Fruit fly (Drosophila melanogaster) whole organism, embryonic: ENCODE measurements around the gene CG32436.

Source experiments
- Atf3 ChIP-seq: fragments of 200-800 bp; sonication (Bioruptor generic); optimal IDR thresholded peaks from 3 replicates; lab custom pipeline; 2016; ENCODE audit warnings: missing biosample characterization, missing genetic modification characterization
- BEAF-32 ChIP-seq: fragments of 200-800 bp; sonication (Bioruptor generic); optimal IDR thresholded peaks from 3 replicates; lab custom pipeline; 2017; ENCODE audit warnings: missing biosample characterization, missing genetic modification characterization, mild to moderate bottlenecking, moderate library complexity, missing genetic modification reagents
- Blimp-1 ChIP-seq: fragments of 200-800 bp; sonication (Bioruptor generic); optimal IDR thresholded peaks from 3 replicates; lab custom pipeline; 2018; ENCODE audit warnings: missing biosample characterization, missing genetic modification characterization, mild to moderate bottlenecking, moderate library complexity, missing genetic modification reagents
- CG10267 ChIP-seq: fragments of 200-800 bp; sonication (Bioruptor generic); optimal IDR thresholded peaks from 2 replicates; lab custom pipeline; 2018; ENCODE audit warnings: missing biosample characterization, mild to moderate bottlenecking, missing genetic modification characterization, moderate library complexity
- CG10274 ChIP-seq: fragments of 200-800 bp; sonication (Bioruptor generic); optimal IDR thresholded peaks from 3 replicates; lab custom pipeline; 2017; ENCODE audit warnings: missing biosample characterization, mild to moderate bottlenecking, missing genetic modification characterization
- CG11247 ChIP-seq: fragments of 200-800 bp; sonication (Bioruptor generic); IDR thresholded peaks from 2 replicates; pipeline ENCODE4 v1.3.6; 2022; ENCODE audit warnings: missing biosample characterization, missing genetic modification characterization
- CG11560 ChIP-seq: fragments of 200-800 bp; sonication (Bioruptor generic); IDR thresholded peaks from 3 replicates; pipeline ENCODE4 v1.3.6; 2022; ENCODE audit warnings: missing biosample characterization, missing genetic modification characterization
- CG11695 ChIP-seq: fragments of 200-800 bp; sonication (Bioruptor generic); IDR thresholded peaks from 3 replicates; pipeline ENCODE4 v1.3.6; 2022; ENCODE audit warnings: missing biosample characterization, missing genetic modification characterization
- CG12219 ChIP-seq: fragments of 200-800 bp; sonication (Bioruptor generic); optimal IDR thresholded peaks from 3 replicates; lab custom pipeline; 2018; ENCODE audit warnings: missing biosample characterization, mild to moderate bottlenecking, missing genetic modification characterization
- CG13775 ChIP-seq: fragments of 200-800 bp; sonication (Bioruptor generic); optimal IDR thresholded peaks from 3 replicates; lab custom pipeline; 2017; ENCODE audit warnings: missing biosample characterization, mild to moderate bottlenecking, missing genetic modification characterization
- CG14667 ChIP-seq: fragments of 200-800 bp; sonication (Bioruptor generic); IDR thresholded peaks from 2 replicates; pipeline ENCODE4 v1.3.6; 2022; ENCODE audit warnings: missing biosample characterization, missing genetic modification characterization
- CG17186 ChIP-seq: fragments of 200-800 bp; sonication (Bioruptor generic); optimal IDR thresholded peaks from 3 replicates; lab custom pipeline; 2017; ENCODE audit warnings: missing biosample characterization, missing genetic modification reagents, missing genetic modification characterization
- CG31365 ChIP-seq: fragments of 200-800 bp; sonication (Bioruptor generic); optimal IDR thresholded peaks from 2 replicates; lab custom pipeline; 2018; ENCODE audit warnings: missing biosample characterization, mild to moderate bottlenecking, missing genetic modification characterization
- CG7271 ChIP-seq: fragments of 200-800 bp; sonication (Bioruptor generic); optimal IDR thresholded peaks from 2 replicates; lab custom pipeline; 2018; ENCODE audit warnings: missing biosample characterization, mild to moderate bottlenecking, missing genetic modification characterization, moderate library complexity
- CG9727 ChIP-seq: fragments of 200-800 bp; sonication (Bioruptor generic); optimal IDR thresholded peaks from 3 replicates; lab custom pipeline; 2017; ENCODE audit warnings: missing biosample characterization, mild to moderate bottlenecking, missing genetic modification characterization
- CrebB ChIP-seq: fragments of 200-800 bp; sonication (Bioruptor generic); optimal IDR thresholded peaks from 3 replicates; lab custom pipeline; 2018; ENCODE audit warnings: missing biosample characterization, mild to moderate bottlenecking, missing genetic modification characterization
- Deaf1 ChIP-seq: fragments of 200-800 bp; optimal IDR thresholded peaks from 3 replicates; lab custom pipeline; 2019; ENCODE audit warnings: missing biosample characterization, mild to moderate bottlenecking, missing genetic modification characterization, moderate library complexity
- Fer3 ChIP-seq: fragments of 200-800 bp; sonication (Bioruptor generic); optimal IDR thresholded peaks from 2 replicates; lab custom pipeline; 2018; ENCODE audit warnings: missing biosample characterization, mild to moderate bottlenecking, missing genetic modification characterization, moderate library complexity
- HLH4C ChIP-seq: fragments of 200-800 bp; sonication (Bioruptor generic); IDR thresholded peaks from 3 replicates; pipeline ENCODE4 v1.3.6; 2022; ENCODE audit warnings: missing biosample characterization, missing genetic modification characterization; ENCODE audit not compliant: partially characterized antibody
- HmgD ChIP-seq: fragments of 200-800 bp; sonication (Bioruptor generic); optimal IDR thresholded peaks from 3 replicates; lab custom pipeline; 2016; ENCODE audit warnings: missing biosample characterization, missing genetic modification characterization
- HmgZ ChIP-seq: fragments of 200-800 bp; sonication (Bioruptor generic); optimal IDR thresholded peaks from 2 replicates; lab custom pipeline; 2018; ENCODE audit warnings: missing biosample characterization, mild to moderate bottlenecking, missing genetic modification characterization
- Hr3 ChIP-seq: fragments of 200-800 bp; sonication (Bioruptor generic); optimal IDR thresholded peaks from 3 replicates; lab custom pipeline; 2016; ENCODE audit warnings: missing biosample characterization, missing genetic modification characterization
- Hr39 ChIP-seq: fragments of >200 bp; optimal IDR thresholded peaks from 2 replicates; lab custom pipeline; 2017
- Lim3 ChIP-seq: fragments of 200-800 bp; sonication (Bioruptor generic); IDR thresholded peaks from 2 replicates; pipeline ENCODE4 v1.3.6; 2022; ENCODE audit warnings: missing biosample characterization, missing genetic modification characterization
- NC2β ChIP-seq: fragments of 200-800 bp; sonication (Bioruptor generic); optimal IDR thresholded peaks from 2 replicates; lab custom pipeline; 2016; ENCODE audit warnings: missing biosample characterization, missing genetic modification characterization
- Neu2 ChIP-seq: fragments of 200-800 bp; sonication (Bioruptor generic); optimal IDR thresholded peaks from 3 replicates; lab custom pipeline; 2016; ENCODE audit warnings: missing biosample characterization, missing genetic modification characterization, borderline replicate concordance
- Oli ChIP-seq: fragments of 200-800 bp; sonication (Bioruptor generic); optimal IDR thresholded peaks from 2 replicates; lab custom pipeline; 2018; ENCODE audit warnings: missing biosample characterization, mild to moderate bottlenecking, missing genetic modification characterization, moderate library complexity
- Optix ChIP-seq: fragments of 200-800 bp; sonication (Bioruptor generic); IDR thresholded peaks from 3 replicates; pipeline ENCODE4 v1.3.6; 2022; ENCODE audit warnings: missing biosample characterization, missing genetic modification characterization
- PHDP ChIP-seq: fragments of 200-800 bp; sonication (Bioruptor generic); optimal IDR thresholded peaks from 3 replicates; lab custom pipeline; 2018; ENCODE audit warnings: missing biosample characterization, mild to moderate bottlenecking, missing genetic modification characterization, moderate library complexity
- Poxn ChIP-seq: fragments of 200-800 bp; sonication (Bioruptor generic); IDR thresholded peaks from 2 replicates; pipeline ENCODE4 v1.3.6; 2022; ENCODE audit warnings: missing biosample characterization, missing genetic modification characterization
- Ravus ChIP-seq: fragments of 200-800 bp; sonication (Bioruptor generic); IDR thresholded peaks from 2 replicates; pipeline ENCODE4 v1.3.6; 2022; ENCODE audit warnings: missing biosample characterization, missing genetic modification characterization
- Sox102F ChIP-seq: fragments of 200-800 bp; sonication (Bioruptor generic); optimal IDR thresholded peaks from 2 replicates; lab custom pipeline; 2018; ENCODE audit warnings: missing biosample characterization, mild to moderate bottlenecking, missing genetic modification characterization, moderate library complexity
- Sry-β ChIP-seq: fragments of 200-800 bp; sonication (Bioruptor generic); optimal IDR thresholded peaks from 2 replicates; lab custom pipeline; 2018; ENCODE audit warnings: missing biosample characterization, mild to moderate bottlenecking, missing genetic modification characterization, moderate library complexity
- amos ChIP-seq: fragments of 200-800 bp; sonication (Bioruptor generic); IDR thresholded peaks from 2 replicates; pipeline ENCODE4 v1.3.6; 2022; ENCODE audit warnings: missing biosample characterization, missing genetic modification characterization; ENCODE audit not compliant: partially characterized antibody
- crc ChIP-seq: fragments of 200-800 bp; sonication (Bioruptor generic); optimal IDR thresholded peaks from 2 replicates; lab custom pipeline; 2016; ENCODE audit warnings: missing biosample characterization, missing genetic modification characterization
- dan ChIP-seq: fragments of 200-800 bp; sonication (Bioruptor generic); IDR thresholded peaks from 2 replicates; pipeline ENCODE4 v1.3.6; 2022; ENCODE audit warnings: missing biosample characterization, missing genetic modification characterization
- danr ChIP-seq: fragments of 200-800 bp; sonication (Bioruptor generic); IDR thresholded peaks from 2 replicates; pipeline ENCODE4 v1.3.6; 2022; ENCODE audit warnings: missing biosample characterization, missing genetic modification characterization
- dimm ChIP-seq: fragments of 200-800 bp; sonication (Bioruptor generic); IDR thresholded peaks from 2 replicates; pipeline ENCODE4 v1.3.6; 2022; ENCODE audit warnings: missing biosample characterization, missing genetic modification characterization
- fd3F ChIP-seq: fragments of 200-800 bp; sonication (Bioruptor generic); optimal IDR thresholded peaks from 2 replicates; lab custom pipeline; 2018; ENCODE audit warnings: missing biosample characterization, mild to moderate bottlenecking, missing genetic modification characterization, moderate library complexity
- gce ChIP-seq: fragments of 200-800 bp; sonication (Bioruptor generic); IDR thresholded peaks from 3 replicates; pipeline ENCODE4 v1.3.6; 2022; ENCODE audit warnings: missing biosample characterization, missing genetic modification characterization
- insv ChIP-seq, 2 experiments: fragments of 200-800 bp; sonication (Bioruptor generic); optimal IDR thresholded peaks; 3 replicates each; lab custom pipeline; 2016 to 2018; ENCODE audit warnings: missing biosample characterization in 2 of 2, missing genetic modification characterization in 2 of 2
- inv ChIP-seq: fragments of 200-800 bp; sonication (Bioruptor generic); IDR thresholded peaks from 2 replicates; pipeline ENCODE4 v1.3.6; 2022; ENCODE audit warnings: missing biosample characterization, missing genetic modification characterization; ENCODE audit not compliant: partially characterized antibody
- klu ChIP-seq: fragments of 200-800 bp; sonication (Bioruptor generic); IDR thresholded peaks from 2 replicates; pipeline ENCODE4 v1.3.6; 2022; ENCODE audit warnings: missing biosample characterization, missing genetic modification characterization
- nau ChIP-seq: fragments of 200-800 bp; sonication (Bioruptor generic); optimal IDR thresholded peaks from 3 replicates; lab custom pipeline; 2017; ENCODE audit warnings: missing biosample characterization, mild to moderate bottlenecking, missing genetic modification characterization, missing genetic modification reagents
- nerfin-2 ChIP-seq: fragments of 200-800 bp; sonication (Bioruptor generic); IDR thresholded peaks from 2 replicates; pipeline ENCODE4 v1.3.6; 2022; ENCODE audit warnings: missing biosample characterization, missing genetic modification characterization; ENCODE audit not compliant: partially characterized antibody
- repo ChIP-seq: fragments of 200-800 bp; sonication (Bioruptor generic); optimal IDR thresholded peaks from 2 replicates; lab custom pipeline; 2016; ENCODE audit warnings: missing biosample characterization, missing genetic modification characterization
- sim ChIP-seq: fragments of 200-800 bp; sonication (Bioruptor generic); IDR thresholded peaks from 2 replicates; pipeline ENCODE4 v1.3.6; 2022; ENCODE audit warnings: missing biosample characterization, missing genetic modification characterization
- toy ChIP-seq: fragments of 200-800 bp; sonication (Bioruptor generic); IDR thresholded peaks from 2 replicates; pipeline ENCODE4 v1.3.6; 2022; ENCODE audit warnings: missing biosample characterization, missing genetic modification characterization
- trh ChIP-seq: fragments of 200-800 bp; sonication (Bioruptor generic); optimal IDR thresholded peaks from 2 replicates; lab custom pipeline; 2016; ENCODE audit warnings: missing biosample characterization, missing genetic modification characterization
- zen ChIP-seq: fragments of 200-800 bp; sonication (Bioruptor generic); optimal IDR thresholded peaks from 3 replicates; lab custom pipeline; 2018; ENCODE audit warnings: missing biosample characterization, mild to moderate bottlenecking, missing genetic modification characterization, moderate library complexity

CG32436 gene

dm6 chr3L:21382158-21382610 is 38.4 kb downstream of the CG32436 start, which contains the start of gene rgn (continued):
- TF ChIP-seq dimm (GFP tag; lab: Robert Waterston, UW): peak; percentile 44; the same call in 1 of the 2 replicates
- TF ChIP-seq CG10274 (GFP tag; lab: Kevin White, UChicago): peak; percentile 23
- TF ChIP-seq Sox102F: peak; percentile 72
- TF ChIP-seq CG12219: peak; percentile 37
- TF ChIP-seq Optix (GFP tag; lab: Robert Waterston, UW): peak; percentile 41; the same call in 1 of the 3 replicates
- peak; percentile 43 for TF ChIP-seq Blimp-1 (GFP tag; lab: Kevin White, UChicago)
- TF ChIP-seq crc (GFP tag; lab: Kevin White, UChicago): peak; percentile 5
- peak; percentile 38; the same call in 1 of the 2 replicates for TF ChIP-seq klu (GFP tag; lab: Robert Waterston, UW)
- TF ChIP-seq CrebB (tag; lab: Kevin White, UChicago): peak; percentile 43
- no peak for TF ChIP-seq Sry-β (GFP tag; lab: Kevin White, UChicago)
- no peak for TF ChIP-seq CG11560 (tag; lab: Robert Waterston, UW)
- peak; percentile 77 for TF ChIP-seq CG11695 (GFP tag; lab: Robert Waterston, UW)
- peak; percentile 59 for TF ChIP-seq HmgZ
- peak; percentile 44; the same call in 1 of the 2 replicates for TF ChIP-seq danr (GFP tag; lab: Robert Waterston, UW)
- TF ChIP-seq zen (tag; lab: Kevin White, UChicago): no peak
- TF ChIP-seq CG14667 (GFP tag; lab: Robert Waterston, UW): peak; percentile 26; the same call in 1 of the 2 replicates
- no peak; the same call in 1 of the 2 replicates for TF ChIP-seq sim (GFP tag; lab: Robert Waterston, UW)
- TF ChIP-seq Poxn (GFP tag; lab: Robert Waterston, UW): peak; percentile 52; the same call in 1 of the 2 replicates
- peak; percentile 2 for TF ChIP-seq repo
- TF ChIP-seq nau (GFP tag; lab: Kevin White, UChicago): peak; percentile 29
- 0 out of 3 replicates have a peak, but pooled peaks have one; percentile 31 for TF ChIP-seq gce
- no peak for TF ChIP-seq CG31365 (tag; lab: Kevin White, UChicago)
- no peak for TF ChIP-seq CG17186 (GFP tag; lab: Kevin White, UChicago)
- TF ChIP-seq Ravus: no peak; the same call in none of the 2 replicates
- TF ChIP-seq BEAF-32 (GFP tag; lab: Kevin White, UChicago): no peak
- TF ChIP-seq HLH4C (GFP tag; lab: Robert Waterston, UW): no peak
- no peak for TF ChIP-seq Atf3 (GFP tag; lab: Kevin White, UChicago)
- TF ChIP-seq Hr3 (GFP tag; lab: Kevin White, UChicago): peak; percentile 74
- TF ChIP-seq inv: no peak
- TF ChIP-seq toy: 0 out of 2 replicates have a peak, but pooled peaks have one; percentile 31
- TF ChIP-seq Oli (tag; lab: Kevin White, UChicago): peak; percentile 77
- peak; percentile 48 for TF ChIP-seq CG10267 (tag; lab: Kevin White, UChicago)
- peak; percentile 83 for TF ChIP-seq CG9727 (GFP tag; lab: Kevin White, UChicago)
- peak; percentile 74 for TF ChIP-seq Fer3 (tag; lab: Kevin White, UChicago)
- no peak for TF ChIP-seq Hr39 (lab: Kevin White, UChicago)
- no peak for TF ChIP-seq insv (GFP tag; optimal IDR thresholded peaks at IDR 0.05; lab: Kevin White, UChicago)
- TF ChIP-seq fd3F (GFP tag; lab: Kevin White, UChicago): peak; percentile 81
- no peak for TF ChIP-seq nerfin-2 (GFP tag; lab: Robert Waterston, UW)
- TF ChIP-seq trh (GFP tag; lab: Kevin White, UChicago): peak; percentile 16
- TF ChIP-seq amos (GFP tag; lab: Robert Waterston, UW): no peak; the same call in 1 of the 2 replicates
- TF ChIP-seq Neu2 (GFP tag; lab: Kevin White, UChicago): no peak
- peak; percentile 86 for TF ChIP-seq PHDP (tag; lab: Kevin White, UChicago)
- no peak for TF ChIP-seq NC2β (GFP tag; lab: Kevin White, UChicago)
- peak; percentile 3 for TF ChIP-seq HmgD (GFP tag; lab: Kevin White, UChicago)
- no peak for TF ChIP-seq CG7271 (tag; lab: Kevin White, UChicago)
- TF ChIP-seq Deaf1: peak; percentile 63
- TF ChIP-seq dan (GFP tag; lab: Robert Waterston, UW): no peak
- peak; percentile 72 for TF ChIP-seq CG11247
- TF ChIP-seq Lim3 (GFP tag; lab: Robert Waterston, UW): no peak
- peak; percentile 77 for TF ChIP-seq CG13775 (GFP tag; lab: Kevin White, UChicago)
